Fruit fly (Drosophila melanogaster): ENCODE results near the gene Cyp12e1.

- TF ChIP-seq dsf (GFP tag; optimal IDR thresholded peaks at IDR 0.05; ENCODE audit: borderline replicate concordance) = no peak
- no peak for TF ChIP-seq GATAd (GFP tag; optimal IDR thresholded peaks at IDR 0.05)
- TF ChIP-seq br (GFP tag; optimal IDR thresholded peaks at IDR 0.05) = peak; percentile 73
- TF ChIP-seq OdsH (GFP tag; optimal IDR thresholded peaks at IDR 0.05) = peak; percentile 58
- TF ChIP-seq Myc (optimal IDR thresholded peaks at IDR 0.05) = no peak
- TF ChIP-seq ey (GFP tag; optimal IDR thresholded peaks at IDR 0.05) = peak; percentile 7
- TF ChIP-seq psq (GFP tag; optimal IDR thresholded peaks at IDR 0.05) = peak; percentile 36
- no peak for TF ChIP-seq woc (GFP tag; optimal IDR thresholded peaks at IDR 0.05)
- peak; percentile 64 for TF ChIP-seq Hnf4 (GFP tag; optimal IDR thresholded peaks at IDR 0.05)
- peak; percentile 87 for TF ChIP-seq h (GFP tag; optimal IDR thresholded peaks at IDR 0.05)
Observed at dm6 chr3R:10390914-10391377, 43.6 kb upstream of the Cyp12e1 start.
